Worm (Caenorhabditis elegans) whole organism, L3 larva: ENCODE measurements around the gene srh-220.

ENCODE experiments used
- R02D3.7 ChIP-seq: fragments of 150-350 bp; optimal IDR thresholded peaks from 2 replicates; lab custom pipeline; 2014; ENCODE audit warnings: missing biosample characterization, missing genetic modification characterization
- ZK546.5 ChIP-seq: sonication (generic microtip); optimal IDR thresholded peaks from 2 replicates; lab custom pipeline; 2017; ENCODE audit warnings: missing biosample characterization, missing genetic modification characterization
- aly-2 ChIP-seq: fragments of 150-350 bp; optimal IDR thresholded peaks from 2 replicates; lab custom pipeline; 2014; ENCODE audit warnings: missing biosample characterization, missing genetic modification characterization
- ama-1 ChIP-seq: fragments of 150-350 bp; optimal IDR thresholded peaks from 2 replicates; lab custom pipeline; 2018
- ceh-16 ChIP-seq: sonication (generic microtip); optimal IDR thresholded peaks from 2 replicates; lab custom pipeline; 2017; ENCODE audit warnings: missing biosample characterization, missing genetic modification characterization
- ceh-28 ChIP-seq: fragments of 150-350 bp; optimal IDR thresholded peaks from 2 replicates; lab custom pipeline; 2014; ENCODE audit warnings: missing biosample characterization, missing genetic modification reagents, missing genetic modification characterization
- ceh-82 ChIP-seq: fragments of 150-350 bp; optimal IDR thresholded peaks from 2 replicates; lab custom pipeline; 2014; ENCODE audit warnings: missing biosample characterization, missing genetic modification characterization
- ceh-9 ChIP-seq: sonication (generic microtip); optimal IDR thresholded peaks from 2 replicates; lab custom pipeline; 2018; ENCODE audit warnings: missing biosample characterization, missing genetic modification characterization
- daf-12 ChIP-seq: fragments of 150-350 bp; optimal IDR thresholded peaks from 2 replicates; lab custom pipeline; 2014; ENCODE audit warnings: missing biosample characterization, missing genetic modification reagents, missing genetic modification characterization
- egl-27 ChIP-seq: sonication (generic microtip); optimal IDR thresholded peaks from 4 replicates; lab custom pipeline; 2017; ENCODE audit warnings: missing biosample characterization, missing genetic modification reagents, missing genetic modification characterization
- egl-5 ChIP-seq: fragments of 150-350 bp; optimal IDR thresholded peaks from 2 replicates; lab custom pipeline; 2017; ENCODE audit warnings: missing biosample characterization, missing genetic modification reagents, missing genetic modification characterization, inconsistent platforms
- elt-1 ChIP-seq: fragments of 150-350 bp; optimal IDR thresholded peaks from 2 replicates; lab custom pipeline; 2014; ENCODE audit warnings: missing biosample characterization, missing genetic modification characterization
- elt-2 ChIP-seq: sonication (generic microtip); optimal IDR thresholded peaks from 2 replicates; lab custom pipeline; 2016; ENCODE audit warnings: missing genetic modification reagents, mild to moderate bottlenecking, missing genetic modification characterization, missing compliant biosample characterization
- elt-3 ChIP-seq, 3 experiments: fragments of 150-350 bp in 1 of 3; sonication (generic microtip) in 2 of 3; optimal IDR thresholded peaks; 2 replicates in 2 of 3; 4 replicates in 1 of 3; lab custom pipeline; 2014 to 2017; ENCODE audit warnings: missing biosample characterization in 3 of 3, missing genetic modification characterization in 3 of 3
- eor-1 ChIP-seq, 2 experiments: fragments of 150-350 bp; optimal IDR thresholded peaks; 2 replicates each; lab custom pipeline; 2014 to 2018; ENCODE audit warnings: missing biosample characterization in 2 of 2, missing genetic modification characterization in 2 of 2
- fkh-10 ChIP-seq: sonication (generic microtip); optimal IDR thresholded peaks from 2 replicates; lab custom pipeline; 2017; ENCODE audit warnings: missing biosample characterization, missing genetic modification reagents, missing genetic modification characterization
- fkh-2 ChIP-seq: fragments of 150-350 bp; optimal IDR thresholded peaks from 2 replicates; lab custom pipeline; 2014; ENCODE audit warnings: missing biosample characterization, missing genetic modification reagents, missing genetic modification characterization
- fos-1 ChIP-seq: fragments of 150-350 bp; optimal IDR thresholded peaks from 2 replicates; lab custom pipeline; 2014; ENCODE audit warnings: missing biosample characterization, missing genetic modification characterization
- hmg-11 ChIP-seq: sonication (generic microtip); optimal IDR thresholded peaks from 2 replicates; lab custom pipeline; 2016; ENCODE audit warnings: missing genetic modification characterization, missing compliant biosample characterization
- jun-1 ChIP-seq: fragments of 150-350 bp; optimal IDR thresholded peaks from 2 replicates; lab custom pipeline; 2014; ENCODE audit warnings: missing biosample characterization, missing genetic modification reagents, missing genetic modification characterization
- lin-15B ChIP-seq: fragments of 150-350 bp; optimal IDR thresholded peaks from 2 replicates; lab custom pipeline; 2014; ENCODE audit warnings: missing biosample characterization, missing genetic modification characterization
- lin-39 ChIP-seq: fragments of 150-350 bp; optimal IDR thresholded peaks from 2 replicates; lab custom pipeline; 2018; ENCODE audit warnings: missing biosample characterization, missing genetic modification reagents, missing genetic modification characterization
- lsy-12 ChIP-seq: sonication (generic microtip); optimal IDR thresholded peaks from 2 replicates; lab custom pipeline; 2016; ENCODE audit warnings: mild to moderate bottlenecking, missing genetic modification characterization, missing compliant biosample characterization
- mdl-1 ChIP-seq: fragments of 150-350 bp; optimal IDR thresholded peaks from 2 replicates; lab custom pipeline; 2014; ENCODE audit warnings: missing biosample characterization, missing genetic modification characterization
- mml-1 ChIP-seq: fragments of 150-350 bp; sonication (generic microtip); optimal IDR thresholded peaks from 3 replicates; lab custom pipeline; 2014; ENCODE audit warnings: missing biosample characterization, missing genetic modification characterization
- nfya-1 ChIP-seq: sonication (generic microtip); optimal IDR thresholded peaks from 2 replicates; lab custom pipeline; 2017; ENCODE audit warnings: missing genetic modification characterization, mild to moderate bottlenecking, missing compliant biosample characterization, antibody characterized with exemption, moderate library complexity; ENCODE audit not compliant: insufficient read depth
- nhr-11 ChIP-seq: fragments of 150-350 bp; optimal IDR thresholded peaks from 2 replicates; lab custom pipeline; 2014; ENCODE audit warnings: missing biosample characterization, missing genetic modification characterization
- nhr-12 ChIP-seq: fragments of 150-350 bp; optimal IDR thresholded peaks from 2 replicates; lab custom pipeline; 2014; ENCODE audit warnings: missing biosample characterization, missing genetic modification characterization
- nhr-23 ChIP-seq: fragments of 150-350 bp; optimal IDR thresholded peaks from 2 replicates; lab custom pipeline; 2014; ENCODE audit warnings: missing biosample characterization, missing genetic modification reagents, missing genetic modification characterization
- nhr-237 ChIP-seq: fragments of 150-350 bp; optimal IDR thresholded peaks from 2 replicates; lab custom pipeline; 2014; ENCODE audit warnings: missing biosample characterization, missing genetic modification characterization
- nhr-25 ChIP-seq: sonication (generic microtip); optimal IDR thresholded peaks from 2 replicates; lab custom pipeline; 2017; ENCODE audit warnings: missing biosample characterization, missing genetic modification characterization
- nhr-28 ChIP-seq: fragments of 150-350 bp; optimal IDR thresholded peaks from 2 replicates; lab custom pipeline; 2014; ENCODE audit warnings: missing biosample characterization, missing genetic modification characterization
- nhr-43 ChIP-seq: sonication (generic microtip); optimal IDR thresholded peaks from 2 replicates; lab custom pipeline; 2016; ENCODE audit warnings: mild to moderate bottlenecking, missing genetic modification characterization, missing compliant biosample characterization; ENCODE audit not compliant: poor library complexity, severe bottlenecking
- nhr-67 ChIP-seq: fragments of 150-350 bp; optimal IDR thresholded peaks from 2 replicates; lab custom pipeline; 2014; ENCODE audit warnings: missing biosample characterization, missing genetic modification characterization
- nhr-76 ChIP-seq: fragments of 150-350 bp; sonication (generic microtip); optimal IDR thresholded peaks from 5 replicates; lab custom pipeline; 2014; ENCODE audit warnings: missing biosample characterization, missing genetic modification characterization
- nhr-77 ChIP-seq: fragments of 150-350 bp; optimal IDR thresholded peaks from 2 replicates; lab custom pipeline; 2014; ENCODE audit warnings: missing biosample characterization, missing genetic modification characterization
- pha-4 ChIP-seq: fragments of 150-350 bp; optimal IDR thresholded peaks from 2 replicates; lab custom pipeline; 2014; ENCODE audit warnings: missing biosample characterization, missing genetic modification reagents, missing genetic modification characterization
- pqm-1 ChIP-seq: fragments of 150-350 bp; optimal IDR thresholded peaks from 2 replicates; lab custom pipeline; 2017; ENCODE audit warnings: missing biosample characterization, missing genetic modification characterization, inconsistent platforms
- sea-2 ChIP-seq: fragments of 150-350 bp; sonication (generic microtip); optimal IDR thresholded peaks from 4 replicates; lab custom pipeline; 2014; ENCODE audit warnings: missing biosample characterization, missing genetic modification reagents, missing genetic modification characterization
- skn-1 ChIP-seq: fragments of 150-350 bp; optimal IDR thresholded peaks from 2 replicates; lab custom pipeline; 2014; ENCODE audit warnings: missing biosample characterization, missing genetic modification characterization
- snpc-4 ChIP-seq: fragments of 150-350 bp; optimal IDR thresholded peaks from 2 replicates; lab custom pipeline; 2014; ENCODE audit warnings: missing biosample characterization, missing genetic modification characterization
- tbx-2 ChIP-seq: sonication (generic microtip); optimal IDR thresholded peaks from 2 replicates; lab custom pipeline; 2016; ENCODE audit warnings: mild to moderate bottlenecking, missing genetic modification characterization, missing compliant biosample characterization
- unc-39 ChIP-seq: sonication (generic microtip); optimal IDR thresholded peaks from 4 replicates; lab custom pipeline; 2017; ENCODE audit warnings: missing biosample characterization, missing genetic modification characterization
- unc-62 ChIP-seq: fragments of 150-350 bp; sonication (generic microtip); optimal IDR thresholded peaks from 4 replicates; lab custom pipeline; 2014; ENCODE audit warnings: missing biosample characterization, missing genetic modification reagents, missing genetic modification characterization
- zag-1 ChIP-seq: fragments of 150-350 bp; optimal IDR thresholded peaks from 2 replicates; lab custom pipeline; 2014; ENCODE audit warnings: missing biosample characterization, missing genetic modification characterization
- ztf-11 ChIP-seq: fragments of 150-350 bp; optimal IDR thresholded peaks from 2 replicates; lab custom pipeline; 2014; ENCODE audit warnings: missing biosample characterization, missing genetic modification characterization
- ztf-4 ChIP-seq: fragments of 150-350 bp; optimal IDR thresholded peaks from 2 replicates; lab custom pipeline; 2014; ENCODE audit warnings: missing biosample characterization, missing genetic modification characterization

The srh-220 gene

ce11 chrIV:4025923-4026322, 48.1 kb upstream of the srh-220 start (continued):
- peak; percentile 62 for TF ChIP-seq egl-5 (tag; lab: Kevin White, UChicago)
- no peak for TF ChIP-seq nhr-28 (tag; lab: Kevin White, UChicago)
- TF ChIP-seq unc-39 (tag; lab: Kevin White, UChicago), result no peak
- no peak for TF ChIP-seq ceh-16
- no peak for TF ChIP-seq eor-1 (tag; optimal IDR thresholded peaks at IDR 0.05; lab: Kevin White, UChicago)
- TF ChIP-seq, all 47 proteins: peak for 16

ce11 chrIV:4024159-4025004, 46.6 kb upstream of the srh-220 start:
- TF ChIP-seq unc-62 (GFP tag; lab: Kevin White, UChicago) (no peak), ceh-16 (no peak), egl-27 (tag; lab: Kevin White, UChicago) (no peak), ama-1 (lab: Kevin White, UChicago) (peak; percentile 43), snpc-4 (no peak), ztf-11 (no peak), pha-4 (tag; lab: Kevin White, UChicago) (peak; percentile 99), ceh-82 (tag; lab: Kevin White, UChicago) (no peak), nhr-12 (no peak), lin-39 (peak; percentile 89), R02D3.7 (tag; lab: Kevin White, UChicago) (no peak), daf-12 (tag; lab: Kevin White, UChicago) (no peak), mdl-1 (tag; lab: Kevin White, UChicago) (peak; percentile 32), fos-1 (no peak), nhr-25 (tag; lab: Kevin White, UChicago) (peak; percentile 63), ceh-9 (no peak), pqm-1 (tag; lab: Kevin White, UChicago) (peak; percentile 27), nhr-237 (tag; lab: Kevin White, UChicago) (no peak), fkh-10 (GFP tag; lab: Kevin White, UChicago) (no peak), egl-5 (tag; lab: Kevin White, UChicago) (peak; percentile 35), aly-2 (no peak), lin-15B (no peak), hmg-11 (peak; percentile 47), lsy-12 (tag; lab: Kevin White, UChicago) (peak; percentile 63), jun-1 (tag; lab: Kevin White, UChicago) (peak; percentile 89), nhr-28 (tag; lab: Kevin White, UChicago) (no peak), nhr-76 (tag; lab: Kevin White, UChicago) (no peak), zag-1 (tag; lab: Kevin White, UChicago) (no peak), eor-1 (tag; optimal IDR thresholded peaks at IDR 0.05; lab: Kevin White, UChicago) (no peak), nhr-23 (tag; lab: Kevin White, UChicago) (peak; percentile 47), elt-3 (tag; optimal IDR thresholded peaks at IDR 0.05; lab: Kevin White, UChicago) (peak in 1 of 3 experiments; percentile 56), ZK546.5 (tag; lab: Kevin White, UChicago) (no peak), nhr-11 (tag; lab: Kevin White, UChicago) (peak; percentile 17), nfya-1 (tag; lab: Kevin White, UChicago) (peak; percentile 82), elt-2 (tag; lab: Kevin White, UChicago) (peak; percentile 88), mml-1 (tag; lab: Kevin White, UChicago) (no peak), sea-2 (GFP tag; lab: Kevin White, UChicago) (no peak), nhr-67 (tag; lab: Kevin White, UChicago) (no peak), nhr-43 (tag; lab: Kevin White, UChicago) (peak; percentile 17), skn-1 (tag; lab: Kevin White, UChicago) (peak; percentile 24), elt-1 (tag; lab: Kevin White, UChicago) (peak; percentile 27), tbx-2 (no peak), unc-39 (tag; lab: Kevin White, UChicago) (no peak), ceh-28 (tag; lab: Kevin White, UChicago) (peak; percentile 41), fkh-2 (tag; lab: Kevin White, UChicago) (no peak), ztf-4 (no peak), nhr-77 (tag; lab: Kevin White, UChicago) (no peak)
